Fruit fly (Drosophila melanogaster) Kc167 (cell line): ENCODE results near the gene CG10654.

ENCODE experiments used
- Sin3A ChIP-seq: fragments of >200 bp; optimal IDR thresholded peaks from 2 replicates; lab custom pipeline; 2018; ENCODE audit warnings: missing external identifiers
- h ChIP-seq: fragments of >200 bp; optimal IDR thresholded peaks from 3 replicates; lab custom pipeline; 2018; ENCODE audit warnings: missing external identifiers
- insv ChIP-seq: fragments of >200 bp; optimal IDR thresholded peaks from 3 replicates; lab custom pipeline; 2018; ENCODE audit warnings: missing external identifiers
- psq ChIP-seq: fragments of >200 bp; optimal IDR thresholded peaks from 2 replicates; lab custom pipeline; 2017; ENCODE audit warnings: missing external identifiers
- ttk ChIP-seq: sonication (Bioruptor generic); optimal IDR thresholded peaks from 2 replicates; lab custom pipeline; 2017; ENCODE audit warnings: missing external identifiers

DNA sequence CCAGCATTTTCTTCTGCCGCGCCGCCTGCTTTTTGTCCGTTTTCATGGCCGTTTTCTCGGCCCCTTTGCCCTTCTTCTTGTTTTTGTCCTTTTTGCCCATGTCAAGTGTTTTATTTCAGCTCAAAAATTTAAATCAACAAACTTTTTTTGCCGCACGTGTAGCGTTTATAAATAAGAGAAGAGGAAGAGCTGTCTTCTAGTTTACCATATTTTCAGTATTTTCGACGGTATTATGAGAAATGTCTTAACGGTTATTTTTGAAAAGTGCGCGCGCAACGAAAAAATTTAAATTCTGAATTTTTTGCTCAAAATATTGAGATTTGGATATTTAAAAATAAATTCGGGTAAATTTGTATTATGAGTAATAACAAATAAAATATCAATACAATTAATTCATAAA lies 29.5 kb upstream of the CG10654 start, which contains the start of gene CG4069:
- TF ChIP-seq psq (lab: Kevin White, UChicago): no peak
- TF ChIP-seq Sin3A (lab: Kevin White, UChicago): no peak
- TF ChIP-seq h (lab: Kevin White, UChicago): no peak
- no peak for TF ChIP-seq insv
- TF ChIP-seq ttk (lab: Kevin White, UChicago): no peak
